Fruit fly (Drosophila melanogaster): ENCODE data around the gene Teh3.
A peak's percentile ranks its signal among the peaks of the same experiment; 100 is the strongest.

Gene Teh3

DNA sequence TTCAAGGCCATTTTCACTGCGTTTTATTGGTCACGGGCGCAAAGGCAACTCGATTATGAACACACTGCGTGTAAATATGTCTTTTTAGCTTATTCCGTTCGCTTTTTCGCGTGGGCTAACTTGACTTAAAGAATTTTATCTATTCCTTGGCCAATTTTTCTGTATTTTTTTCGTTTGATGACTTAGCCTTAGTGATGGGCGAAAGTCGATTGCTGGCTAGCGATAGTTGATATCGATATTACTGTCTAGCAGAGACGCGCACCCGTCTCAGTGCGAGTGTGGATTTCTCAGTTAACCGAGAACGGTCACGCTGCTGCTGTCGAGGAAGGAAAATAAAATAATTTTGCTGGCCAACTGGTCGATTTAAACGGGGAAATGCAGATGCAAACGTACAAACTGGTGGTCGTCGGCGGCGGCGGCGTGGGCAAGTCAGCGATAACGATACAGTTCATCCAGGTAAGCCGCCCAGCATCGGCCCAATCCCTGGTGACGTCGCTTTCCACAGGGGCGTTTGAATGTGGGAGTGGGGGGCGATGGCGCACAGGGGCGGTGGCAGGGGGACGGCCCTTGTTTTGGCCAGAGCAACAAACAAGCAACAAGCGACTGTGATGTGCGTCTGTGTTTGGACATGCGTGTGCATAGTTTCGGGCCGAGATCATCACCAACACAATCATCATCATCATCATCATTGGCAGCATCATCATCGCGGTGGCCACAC lies 45.5 kb downstream of the Teh3 start, which contains the start of the genes Rop and Ras64B (continued):
- TF ChIP-seq CG15514 (GFP tag; optimal IDR thresholded peaks at IDR 0.05): peak; percentile 79
- TF ChIP-seq Rx (GFP tag; IDR thresholded peaks at IDR 0.05): no peak
- no peak for TF ChIP-seq CG14050 (GFP tag; IDR thresholded peaks at IDR 0.05)
- peak; percentile 75 for TF ChIP-seq nmo (GFP tag; optimal IDR thresholded peaks at IDR 0.05)
- TF ChIP-seq HLH54F (GFP tag; optimal IDR thresholded peaks at IDR 0.05): peak; percentile 32
- TF ChIP-seq gce (GFP tag; IDR thresholded peaks at IDR 0.05): no peak; the same call in 2 of the 3 replicates
- no peak for TF ChIP-seq zen (tag; optimal IDR thresholded peaks at IDR 0.05)
- no peak for TF ChIP-seq CG18619 (GFP tag; optimal IDR thresholded peaks at IDR 0.05)
- peak; percentile 75 for TF ChIP-seq Nf-YC (tag; optimal IDR thresholded peaks at IDR 0.05)
- TF ChIP-seq Eip74EF (GFP tag; optimal IDR thresholded peaks at IDR 0.05): peak in 1 of 2 experiments; percentile 15
- TF ChIP-seq caup (GFP tag; optimal IDR thresholded peaks at IDR 0.05; ENCODE audit: severe bottlenecking): peak; percentile 40
- TF ChIP-seq CG6791 (GFP tag; IDR thresholded peaks at IDR 0.05; ENCODE audit: partially characterized antibody): peak; percentile 85
- TF ChIP-seq Vsx1 (GFP tag; optimal IDR thresholded peaks at IDR 0.05): no peak
- no peak for TF ChIP-seq klu (GFP tag; IDR thresholded peaks at IDR 0.05)
- peak; percentile 65 for TF ChIP-seq CG34376 (GFP tag; optimal IDR thresholded peaks at IDR 0.05)
- TF ChIP-seq nau (GFP tag; optimal IDR thresholded peaks at IDR 0.05): no peak
- peak; percentile 66 for TF ChIP-seq ato (GFP tag; IDR thresholded peaks at IDR 0.05; ENCODE audit: partially characterized antibody)
- peak; percentile 4 for TF ChIP-seq ash1 (GFP tag; optimal IDR thresholded peaks at IDR 0.05)
- TF ChIP-seq D (optimal IDR thresholded peaks at IDR 0.05): no peak
- no peak for TF ChIP-seq D (GFP tag; optimal IDR thresholded peaks at IDR 0.05)
- TF ChIP-seq Hmx (GFP tag; optimal IDR thresholded peaks at IDR 0.05): no peak
- TF ChIP-seq pho (GFP tag; optimal IDR thresholded peaks at IDR 0.05): peak; percentile 6
- peak; percentile 32 for TF ChIP-seq CG7987 (GFP tag; optimal IDR thresholded peaks at IDR 0.05)
- peak; percentile 58 for TF ChIP-seq CG2116 (GFP tag; optimal IDR thresholded peaks at IDR 0.05)
- peak; percentile 50 for TF ChIP-seq dm (GFP tag; optimal IDR thresholded peaks at IDR 0.05)
- peak; percentile 41 for TF ChIP-seq CG13894 (tag; optimal IDR thresholded peaks at IDR 0.05)
- peak; percentile 67 for TF ChIP-seq scrt (GFP tag; optimal IDR thresholded peaks at IDR 0.05)
- no peak for TF ChIP-seq tin (GFP tag; optimal IDR thresholded peaks at IDR 0.05)
- TF ChIP-seq abd-A (tag; optimal IDR thresholded peaks at IDR 0.05): no peak
- TF ChIP-seq sob (GFP tag; IDR thresholded peaks at IDR 0.05): no peak; the same call in none of the 2 replicates
- peak; percentile 99 for TF ChIP-seq pzg (GFP tag; optimal IDR thresholded peaks at IDR 0.05)
- TF ChIP-seq CG18764 (GFP tag; optimal IDR thresholded peaks at IDR 0.05): no peak
- peak; percentile 98 for TF ChIP-seq Dref (GFP tag; IDR thresholded peaks at IDR 0.05)
- TF ChIP-seq gsb (GFP tag; IDR thresholded peaks at IDR 0.05): no peak
- no peak for TF ChIP-seq CG2875 (GFP tag; optimal IDR thresholded peaks at IDR 0.05)
- peak; percentile 67 for TF ChIP-seq sd (tag; optimal IDR thresholded peaks at IDR 0.05)
- TF ChIP-seq CG7963 (GFP tag; IDR thresholded peaks at IDR 0.05; ENCODE audit: partially characterized antibody): peak; percentile 77
- peak; percentile 89 for TF ChIP-seq Ets65A (GFP tag)
- TF ChIP-seq Opbp (GFP tag; IDR thresholded peaks at IDR 0.05; ENCODE audit: partially characterized antibody): peak; percentile 92
- no peak for TF ChIP-seq Antp (GFP tag; optimal IDR thresholded peaks at IDR 0.05)
- peak; percentile 99 for TF ChIP-seq MESR4 (GFP tag; optimal IDR thresholded peaks at IDR 0.05)
- peak; percentile 63 for TF ChIP-seq CG10543 (GFP tag; optimal IDR thresholded peaks at IDR 0.05)
- 0 out of 3 replicates have a peak, but pooled peaks have one; percentile 35 for TF ChIP-seq CG17361 (GFP tag; IDR thresholded peaks at IDR 0.05)
- no peak for TF ChIP-seq CG10654 (GFP tag; optimal IDR thresholded peaks at IDR 0.05)
- peak; percentile 46 for TF ChIP-seq lilli (GFP tag; optimal IDR thresholded peaks at IDR 0.05)
- TF ChIP-seq CG12299 (tag; optimal IDR thresholded peaks at IDR 0.05): peak; percentile 2
- TF ChIP-seq Pdp1 (GFP tag; optimal IDR thresholded peaks at IDR 0.05): peak in 1 of 2 experiments; percentile 40
- TF ChIP-seq CG2678 (tag; optimal IDR thresholded peaks at IDR 0.05): no peak

Data from whole organism, embryonic.